Worm (Caenorhabditis elegans) whole organism, L4 larva: Measurements from ENCODE around the gene F32D8.4.

Experiments used
- T20F7.1 ChIP-seq: fragments of 200-800 bp; sonication (Bioruptor generic); optimal IDR thresholded peaks from 2 replicates; lab custom pipeline; 2018; ENCODE audit warnings: mild to moderate bottlenecking, missing genetic modification characterization, missing compliant biosample characterization
- T26A8.4 ChIP-seq: fragments of 200-800 bp; sonication (Bioruptor generic); IDR thresholded peaks from 2 replicates; pipeline ENCODE4 v1.3.6; 2022; ENCODE audit warnings: missing genetic modification characterization, missing compliant biosample characterization
- Y5F2A.4 ChIP-seq: fragments of 200-800 bp; sonication (Bioruptor generic); optimal IDR thresholded peaks from 2 replicates; lab custom pipeline; 2018; ENCODE audit warnings: mild to moderate bottlenecking, missing genetic modification characterization, missing compliant biosample characterization
- ZK337.2 ChIP-seq: fragments of 200-800 bp; sonication (Bioruptor generic); IDR thresholded peaks from 2 replicates; pipeline ENCODE4 v1.3.6; 2022; ENCODE audit warnings: missing genetic modification reagents, missing genetic modification characterization, missing compliant biosample characterization
- ama-1 ChIP-seq: fragments of 150-350 bp; optimal IDR thresholded peaks from 2 replicates; lab custom pipeline; 2014; ENCODE audit warnings: inconsistent platforms, mixed read lengths
- arid-1 ChIP-seq: fragments of 200-800 bp; sonication (Bioruptor generic); conservative IDR thresholded peaks from 2 replicates; pipeline ENCODE4 v1.3.6; 2022; ENCODE audit warnings: missing genetic modification reagents, missing genetic modification characterization, missing compliant biosample characterization
- ceh-28 ChIP-seq: fragments of 150-350 bp; optimal IDR thresholded peaks from 2 replicates; lab custom pipeline; 2014; ENCODE audit warnings: missing biosample characterization, missing genetic modification reagents, missing genetic modification characterization
- ceh-32 ChIP-seq: sonication (generic microtip); optimal IDR thresholded peaks from 2 replicates; lab custom pipeline; 2016; ENCODE audit warnings: mild to moderate bottlenecking, missing genetic modification characterization, missing compliant biosample characterization; ENCODE audit not compliant: poor library complexity
- daf-12 ChIP-seq: fragments of 150-350 bp; optimal IDR thresholded peaks from 2 replicates; lab custom pipeline; 2014; ENCODE audit warnings: missing biosample characterization, missing genetic modification reagents, missing genetic modification characterization
- daf-16 ChIP-seq, 3 experiments: sonication (generic microtip); optimal IDR thresholded peaks; 2 replicates each; lab custom pipeline; 2016 to 2017; ENCODE audit warnings: missing genetic modification characterization in 3 of 3, missing genetic modification reagents in 3 of 3, mild to moderate bottlenecking in 2 of 3, missing compliant biosample characterization in 2 of 3, missing biosample characterization in 1 of 3, moderate library complexity in 1 of 3
- dmd-6 ChIP-seq: fragments of 200-800 bp; sonication (Bioruptor generic); IDR thresholded peaks from 2 replicates; pipeline ENCODE4 v1.3.6; 2022; ENCODE audit warnings: missing genetic modification reagents, missing genetic modification characterization, missing compliant biosample characterization
- dpl-1 ChIP-seq: fragments of 150-350 bp; optimal IDR thresholded peaks from 2 replicates; lab custom pipeline; 2014; ENCODE audit warnings: missing biosample characterization, missing genetic modification reagents, missing genetic modification characterization
- duxl-1 ChIP-seq: sonication (generic microtip); optimal IDR thresholded peaks from 2 replicates; lab custom pipeline; 2016; ENCODE audit warnings: mild to moderate bottlenecking, missing genetic modification characterization, moderate library complexity, missing compliant biosample characterization; ENCODE audit not compliant: poor library complexity
- dve-1 ChIP-seq: sonication (generic microtip); optimal IDR thresholded peaks from 2 replicates; lab custom pipeline; 2017; ENCODE audit warnings: antibody characterized with exemption, mild to moderate bottlenecking, missing genetic modification characterization, missing compliant biosample characterization; ENCODE audit not compliant: insufficient read depth
- fkh-10 ChIP-seq: fragments of 150-350 bp; optimal IDR thresholded peaks from 2 replicates; lab custom pipeline; 2014; ENCODE audit warnings: missing biosample characterization, missing genetic modification reagents, missing genetic modification characterization
- jun-1 ChIP-seq: fragments of 150-350 bp; optimal IDR thresholded peaks from 2 replicates; lab custom pipeline; 2014; ENCODE audit warnings: missing biosample characterization, missing genetic modification reagents, missing genetic modification characterization
- lim-7 ChIP-seq: fragments of 200-800 bp; sonication (Bioruptor generic); IDR thresholded peaks from 2 replicates; pipeline ENCODE4 v1.3.6; 2022; ENCODE audit warnings: missing genetic modification characterization, missing compliant biosample characterization
- lin-1 ChIP-seq: fragments of 200-800 bp; sonication (Bioruptor generic); IDR thresholded peaks from 2 replicates; pipeline ENCODE4 v1.3.6; 2022; ENCODE audit warnings: missing genetic modification reagents, missing genetic modification characterization, missing compliant biosample characterization
- lin-38 ChIP-seq: fragments of 200-800 bp; sonication (Bioruptor generic); IDR thresholded peaks from 2 replicates; pipeline ENCODE4 v1.3.6; 2022; ENCODE audit warnings: missing genetic modification reagents, missing genetic modification characterization, missing compliant biosample characterization
- lsy-2 ChIP-seq, 2 experiments: fragments of 150-350 bp in 1 of 2; sonication (generic microtip) in 1 of 2; optimal IDR thresholded peaks; 2 replicates each; lab custom pipeline; 2014 to 2017; ENCODE audit warnings: missing biosample characterization in 2 of 2, missing genetic modification characterization in 2 of 2
- mdl-1 ChIP-seq, 2 experiments: fragments of 150-350 bp in 1 of 2; sonication (generic microtip) in 1 of 2; optimal IDR thresholded peaks; 2 replicates each; lab custom pipeline; 2014 to 2017; ENCODE audit warnings: missing biosample characterization in 2 of 2, missing genetic modification characterization in 2 of 2
- mdt-29 ChIP-seq: fragments of 200-800 bp; sonication (Bioruptor generic); IDR thresholded peaks from 2 replicates; pipeline ENCODE4 v1.3.6; 2022; ENCODE audit warnings: missing genetic modification reagents, missing genetic modification characterization, missing compliant biosample characterization
- mep-1 ChIP-seq: fragments of 150-350 bp; sonication (generic microtip); optimal IDR thresholded peaks from 3 replicates; lab custom pipeline; 2014; ENCODE audit warnings: missing biosample characterization, missing genetic modification characterization
- mes-2 ChIP-seq: sonication (generic microtip); optimal IDR thresholded peaks from 2 replicates; lab custom pipeline; 2016; ENCODE audit warnings: missing genotype, mild to moderate bottlenecking, missing genetic modification characterization, missing compliant biosample characterization; ENCODE audit not compliant: poor library complexity, severe bottlenecking
- nhr-25 ChIP-seq: sonication (generic microtip); optimal IDR thresholded peaks from 2 replicates; lab custom pipeline; 2017; ENCODE audit warnings: missing genetic modification characterization, mild to moderate bottlenecking, missing compliant biosample characterization, antibody characterized with exemption, moderate library complexity, borderline replicate concordance; ENCODE audit not compliant: insufficient read depth
- nhr-28 ChIP-seq: fragments of 150-350 bp; optimal IDR thresholded peaks from 2 replicates; lab custom pipeline; 2014; ENCODE audit warnings: missing biosample characterization, missing genetic modification characterization
- php-3 ChIP-seq: fragments of 200-800 bp; sonication (Bioruptor generic); IDR thresholded peaks from 2 replicates; pipeline ENCODE4 v1.3.6; 2022; ENCODE audit warnings: missing genetic modification reagents, missing genetic modification characterization, missing compliant biosample characterization
- pqm-1 ChIP-seq: sonication (generic microtip); optimal IDR thresholded peaks from 2 replicates; lab custom pipeline; 2017; ENCODE audit warnings: missing biosample characterization, missing genetic modification characterization
- rbr-2 ChIP-seq: sonication (generic microtip); optimal IDR thresholded peaks from 2 replicates; lab custom pipeline; 2016; ENCODE audit warnings: missing genotype, missing genetic modification characterization, missing compliant biosample characterization
- saeg-2 ChIP-seq: fragments of 200-800 bp; sonication (Bioruptor generic); IDR thresholded peaks from 2 replicates; pipeline ENCODE4 v1.3.6; 2022; ENCODE audit warnings: missing genetic modification reagents, missing genetic modification characterization, missing compliant biosample characterization
- snpc-4 ChIP-seq: fragments of 150-350 bp; optimal IDR thresholded peaks from 2 replicates; lab custom pipeline; 2014; ENCODE audit warnings: missing biosample characterization, missing genetic modification characterization
- spr-3 ChIP-seq: fragments of 200-800 bp; sonication (Bioruptor generic); optimal IDR thresholded peaks from 2 replicates; lab custom pipeline; 2018; ENCODE audit warnings: mild to moderate bottlenecking, missing genetic modification characterization, missing compliant biosample characterization
- tra-1 ChIP-seq: fragments of 200-800 bp; sonication (Bioruptor generic); IDR thresholded peaks from 2 replicates; pipeline ENCODE4 v1.3.6; 2022; ENCODE audit warnings: missing genetic modification reagents, missing genetic modification characterization, missing compliant biosample characterization
- unc-62 ChIP-seq, 3 experiments: fragments of 150-350 bp in 1 of 3; sonication (generic microtip); optimal IDR thresholded peaks in 2 of 3; peaks in 1 of 3; 1 replicate in 1 of 3; 2 replicates in 2 of 3; lab custom pipeline; 2014 to 2017; ENCODE audit warnings: missing biosample characterization in 3 of 3, missing genetic modification characterization in 3 of 3, missing genetic modification reagents in 3 of 3, missing genotype in 1 of 3
- zfp-2 ChIP-seq: sonication (generic microtip); optimal IDR thresholded peaks from 2 replicates; lab custom pipeline; 2016; ENCODE audit warnings: mild to moderate bottlenecking, missing genetic modification characterization, missing compliant biosample characterization

F32D8.4 gene

DNA sequence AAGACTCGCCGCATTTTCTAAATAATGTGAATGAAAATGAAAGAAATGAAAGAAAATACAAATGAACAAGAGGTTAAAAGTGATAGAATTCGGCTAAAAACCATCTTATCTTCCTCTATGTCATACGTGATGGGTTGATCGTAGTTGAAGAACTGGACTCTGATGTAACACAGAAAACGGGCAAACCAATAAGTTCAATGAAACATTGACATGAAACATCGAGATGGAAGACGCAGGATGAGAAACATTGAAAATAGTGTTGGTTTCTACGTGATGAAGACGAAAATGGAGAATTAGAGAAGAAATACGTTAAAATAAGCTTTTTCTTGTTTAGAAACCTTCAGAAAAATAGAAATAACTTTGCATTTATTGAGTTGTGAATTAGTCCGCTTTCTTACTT, 2.4 kb downstream of the F32D8.4 start, which contains the start of gene F32D8.12 (continued):
- TF ChIP-seq unc-62 (GFP tag; optimal IDR thresholded peaks at IDR 0.05 in 1 of 2; lab: Kevin White, UChicago) (peak in 1 of 2 experiments; percentile 97), unc-62 (tag; optimal IDR thresholded peaks at IDR 0.05; lab: Kevin White, UChicago) (no peak), lin-1 (no peak), php-3 (GFP tag; lab: Robert Waterston, UW) (no peak), mdl-1 (tag; optimal IDR thresholded peaks at IDR 0.05; lab: Kevin White, UChicago) (peak in 1 of 2 experiments; percentile 42), rbr-2 (no peak), arid-1 (GFP tag; lab: Robert Waterston, UW) (no peak), mes-2 (tag; lab: Kevin White, UChicago) (peak; percentile 59), lim-7 (no peak), lin-38 (GFP tag; lab: Robert Waterston, UW) (peak; percentile 48; the same call in 1 of the 2 replicates), tra-1 (GFP tag; lab: Robert Waterston, UW) (no peak), T20F7.1 (GFP tag; lab: Kevin White, UChicago) (no peak), ama-1 (no peak), T26A8.4 (GFP tag; lab: Robert Waterston, UW) (no peak), nhr-28 (tag; lab: Kevin White, UChicago) (peak; percentile 73), duxl-1 (peak; percentile 13), ceh-32 (tag; lab: Kevin White, UChicago) (no peak), saeg-2 (GFP tag; lab: Robert Waterston, UW) (no peak), lsy-2 (tag; optimal IDR thresholded peaks at IDR 0.05; lab: Kevin White, UChicago) (peak in 1 of 2 experiments; percentile 57), dve-1 (tag; lab: Kevin White, UChicago) (peak; percentile 61), Y5F2A.4 (GFP tag; lab: Kevin White, UChicago) (no peak)

- TF ChIP-seq unc-62 (GFP tag; optimal IDR thresholded peaks at IDR 0.05 in 1 of 2; lab: Kevin White, UChicago) (peak in 1 of 2 experiments; percentile 90), unc-62 (tag; optimal IDR thresholded peaks at IDR 0.05; lab: Kevin White, UChicago) (no peak), spr-3 (GFP tag; lab: Kevin White, UChicago) (no peak)
Observed at ce11 chrV:10889774-10890173, 3.6 kb downstream of the F32D8.4 start.

DNA sequence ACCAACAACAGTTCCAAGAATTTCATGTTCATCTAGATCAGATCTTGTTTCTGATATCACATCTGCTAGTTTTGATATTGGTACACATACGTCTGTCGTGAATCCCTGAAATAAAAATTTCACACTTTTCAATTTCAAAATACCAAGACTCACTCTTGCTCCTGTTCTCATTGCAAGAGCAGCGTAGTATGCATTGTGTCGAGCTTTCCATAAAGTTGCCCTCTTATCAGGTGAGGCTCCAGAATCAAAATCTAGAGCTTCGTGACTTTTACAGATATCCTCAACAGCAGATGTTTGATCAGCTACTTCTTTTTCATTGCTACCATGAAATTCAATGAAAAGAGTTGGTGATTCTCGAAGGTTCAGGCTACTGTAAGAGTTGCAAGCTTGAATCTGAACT, 4.3 kb downstream of the F32D8.4 start, which contains the start of gene F32D8.11:
F32D8.11 (minus strand) TSS at position 101 of the 400 bp plus-strand sequence.
- TF ChIP-seq ceh-28 (tag; lab: Kevin White, UChicago), result no peak
- no peak for TF ChIP-seq mes-2 (tag; lab: Kevin White, UChicago)
- TF ChIP-seq mdt-29, result no peak
- TF ChIP-seq snpc-4, result no peak
- no peak for TF ChIP-seq mep-1 (tag; lab: Kevin White, UChicago)
- no peak for TF ChIP-seq ZK337.2 (GFP tag; lab: Robert Waterston, UW)
- TF ChIP-seq pqm-1 (tag; lab: Kevin White, UChicago), result no peak
- TF ChIP-seq fkh-10 (GFP tag; lab: Kevin White, UChicago), result no peak
- TF ChIP-seq daf-12 (tag; lab: Kevin White, UChicago), result no peak
- no peak for TF ChIP-seq dpl-1 (GFP tag; lab: Kevin White, UChicago)
- no peak for TF ChIP-seq dmd-6 (GFP tag; lab: Robert Waterston, UW)
- no peak for TF ChIP-seq jun-1
- no peak for TF ChIP-seq zfp-2 (tag; lab: Kevin White, UChicago)
- TF ChIP-seq ceh-32 (tag; lab: Kevin White, UChicago), result no peak

DNA sequence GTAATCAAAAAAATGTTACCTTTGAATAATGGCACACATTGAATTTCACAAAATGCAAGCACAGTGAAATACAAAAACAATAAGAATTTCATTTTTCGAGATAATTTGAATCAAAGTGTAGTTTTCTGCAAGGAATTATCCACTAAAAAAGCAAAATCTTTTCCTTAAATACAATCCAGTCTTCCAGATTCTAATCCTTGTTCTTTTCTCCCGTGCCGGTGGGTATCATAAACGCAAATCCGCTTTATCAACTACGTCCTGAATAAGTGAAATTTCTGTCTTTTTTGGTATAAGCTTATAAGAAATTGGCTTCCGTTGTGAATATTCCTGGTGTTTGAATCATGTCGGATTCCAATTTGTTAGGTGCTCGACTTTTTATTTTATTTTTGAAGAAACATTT, 5.2 kb downstream of the F32D8.4 start:
- TF ChIP-seq daf-16 (GFP tag; optimal IDR thresholded peaks at IDR 0.05; lab: Kevin White, UChicago) (no peak), daf-16 (tag; optimal IDR thresholded peaks at IDR 0.05; lab: Kevin White, UChicago) (peak; percentile 15), nhr-25 (tag; lab: Kevin White, UChicago) (no peak), ama-1 (peak; percentile 52)
- TF ChIP-seq, all 104 proteins: peak for 2
